Worm (Caenorhabditis elegans) whole organism, young adult: ENCODE measurements around the gene fem-3.
"Not testable (repeated sequence)": the region's sequence is repeated elsewhere in the genome, so short reads cannot be mapped to it uniquely, and the experiment has no call there.

Experiments
- B0336.3 ChIP-seq: fragments of 200-800 bp; sonication (Bioruptor generic); IDR thresholded peaks from 2 replicates; pipeline ENCODE4 v1.3.6; 2022; ENCODE audit warnings: missing genetic modification characterization, missing compliant biosample characterization
- D2030.7 ChIP-seq: fragments of 200-800 bp; sonication (Bioruptor generic); IDR thresholded peaks from 2 replicates; pipeline ENCODE4 v1.3.6; 2022; ENCODE audit warnings: missing genetic modification reagents, missing genetic modification characterization, missing compliant biosample characterization
- F33H1.4 ChIP-seq: fragments of 200-800 bp; sonication (Bioruptor generic); IDR thresholded peaks from 2 replicates; pipeline ENCODE4 v1.3.6; 2022; ENCODE audit warnings: missing genetic modification reagents, missing genetic modification characterization, missing compliant biosample characterization
- F49E8.2 ChIP-seq: sonication (generic microtip); optimal IDR thresholded peaks from 3 replicates; lab custom pipeline; 2017; ENCODE audit warnings: missing genetic modification characterization, mild to moderate bottlenecking, missing compliant biosample characterization, antibody characterized with exemption, moderate library complexity; ENCODE audit not compliant: insufficient read depth
- Y79H2A.3 ChIP-seq: fragments of 200-800 bp; sonication (Bioruptor generic); conservative IDR thresholded peaks from 2 replicates; pipeline ENCODE4 v1.3.6; 2022; ENCODE audit warnings: missing genetic modification reagents, missing genetic modification characterization, missing compliant biosample characterization
- Y95B8A.8 ChIP-seq: fragments of 200-800 bp; sonication (Bioruptor generic); IDR thresholded peaks from 2 replicates; pipeline ENCODE4 v1.3.6; 2022; ENCODE audit warnings: missing genetic modification reagents, missing genetic modification characterization, missing compliant biosample characterization
- attf-6 ChIP-seq: fragments of 200-800 bp; sonication (Bioruptor generic); IDR thresholded peaks from 2 replicates; pipeline ENCODE4 v1.3.6; 2022; ENCODE audit warnings: missing genetic modification reagents, missing genetic modification characterization, missing compliant biosample characterization
- cebp-1 ChIP-seq, 2 experiments: fragments of 200-800 bp in 1 of 2; sonication (Bioruptor generic) in 1 of 2; sonication (generic microtip) in 1 of 2; IDR thresholded peaks in 1 of 2; optimal IDR thresholded peaks in 1 of 2; 2 replicates each; pipeline versions ENCODE4 v1.3.6 to Lab custom; 2017 to 2022; ENCODE audit warnings: missing compliant biosample characterization in 2 of 2, missing genetic modification characterization in 2 of 2, mild to moderate bottlenecking in 1 of 2, missing genetic modification reagents in 1 of 2, moderate library complexity in 1 of 2
- ceh-91 ChIP-seq: fragments of 200-800 bp; sonication (Bioruptor generic); IDR thresholded peaks from 2 replicates; pipeline ENCODE4 v1.3.6; 2022; ENCODE audit warnings: missing genetic modification reagents, missing genetic modification characterization, missing compliant biosample characterization
- dox-1 ChIP-seq: fragments of 200-800 bp; sonication (Bioruptor generic); IDR thresholded peaks from 2 replicates; pipeline ENCODE4 v1.3.6; 2022; ENCODE audit warnings: missing genetic modification reagents, missing genetic modification characterization, missing compliant biosample characterization
- efl-1 ChIP-seq: fragments of 150-350 bp; optimal IDR thresholded peaks from 2 replicates; lab custom pipeline; 2014; ENCODE audit warnings: missing biosample characterization, missing genetic modification reagents, missing genetic modification characterization
- egrh-3 ChIP-seq: fragments of 200-800 bp; sonication (Bioruptor generic); IDR thresholded peaks from 2 replicates; pipeline ENCODE4 v1.3.6; 2022; ENCODE audit warnings: missing genetic modification reagents, missing genetic modification characterization, missing compliant biosample characterization
- ets-4 ChIP-seq: fragments of 200-800 bp; sonication (Bioruptor generic); optimal IDR thresholded peaks from 2 replicates; lab custom pipeline; 2018; ENCODE audit warnings: mild to moderate bottlenecking, missing genetic modification characterization, missing compliant biosample characterization
- hmg-1.2 ChIP-seq: fragments of 200-800 bp; sonication (Bioruptor generic); IDR thresholded peaks from 2 replicates; pipeline ENCODE4 v1.3.6; 2022; ENCODE audit warnings: missing genetic modification reagents, missing genetic modification characterization, missing compliant biosample characterization
- hmg-20 ChIP-seq: fragments of 200-800 bp; sonication (Bioruptor generic); IDR thresholded peaks from 2 replicates; pipeline ENCODE4 v1.3.6; 2022; ENCODE audit warnings: missing genetic modification reagents, missing genetic modification characterization, missing compliant biosample characterization
- hsf-1 ChIP-seq: fragments of 200-800 bp; sonication (Bioruptor generic); IDR thresholded peaks from 2 replicates; pipeline ENCODE4 v1.3.6; 2022; ENCODE audit warnings: missing genetic modification reagents, missing genetic modification characterization, missing compliant biosample characterization
- lin-54 ChIP-seq: fragments of 200-800 bp; sonication (Bioruptor generic); optimal IDR thresholded peaks from 2 replicates; lab custom pipeline; 2018; ENCODE audit warnings: mild to moderate bottlenecking, missing genetic modification characterization, missing compliant biosample characterization
- lsl-1 ChIP-seq: fragments of 200-800 bp; sonication (Bioruptor generic); optimal IDR thresholded peaks from 2 replicates; lab custom pipeline; 2018; ENCODE audit warnings: mild to moderate bottlenecking, missing genetic modification characterization, moderate library complexity, missing compliant biosample characterization
- madf-3 ChIP-seq: fragments of 200-800 bp; sonication (Bioruptor generic); IDR thresholded peaks from 2 replicates; pipeline ENCODE4 v1.3.6; 2022; ENCODE audit warnings: missing genetic modification reagents, missing genetic modification characterization, missing compliant biosample characterization
- madf-6 ChIP-seq: fragments of 200-800 bp; sonication (Bioruptor generic); IDR thresholded peaks from 2 replicates; pipeline ENCODE4 v1.3.6; 2022; ENCODE audit warnings: missing genetic modification reagents, missing genetic modification characterization, missing compliant biosample characterization
- nfyb-1 ChIP-seq: fragments of 200-800 bp; sonication (Bioruptor generic); IDR thresholded peaks from 2 replicates; pipeline ENCODE4 v1.3.6; 2022; ENCODE audit warnings: missing genetic modification reagents, missing genetic modification characterization, missing compliant biosample characterization
- nhr-179 ChIP-seq: sonication (generic microtip); optimal IDR thresholded peaks from 2 replicates; lab custom pipeline; 2016; ENCODE audit warnings: mild to moderate bottlenecking, missing genetic modification characterization, missing compliant biosample characterization
- pbrm-1 ChIP-seq: fragments of 200-800 bp; sonication (Bioruptor generic); IDR thresholded peaks from 2 replicates; pipeline ENCODE4 v1.3.6; 2022; ENCODE audit warnings: missing genetic modification reagents, missing genetic modification characterization, missing compliant biosample characterization
- rcor-1 ChIP-seq: fragments of 200-800 bp; sonication (Bioruptor generic); IDR thresholded peaks from 2 replicates; pipeline ENCODE4 v1.3.6; 2022; ENCODE audit warnings: missing genetic modification reagents, missing genetic modification characterization, missing compliant biosample characterization
- rpc-1 ChIP-seq, 2 experiments: fragments of 150-350 bp in 1 of 2; sonication (generic microtip) in 1 of 2; optimal IDR thresholded peaks; 2 replicates each; lab custom pipeline; 2014 to 2018; ENCODE audit warnings: missing biosample characterization in 1 of 2, missing genetic modification characterization in 1 of 2, missing genetic modification reagents in 1 of 2, missing genotype in 1 of 2
- snpc-1.1 ChIP-seq: sonication (generic microtip); optimal IDR thresholded peaks from 2 replicates; lab custom pipeline; 2017; ENCODE audit warnings: missing genetic modification characterization, mild to moderate bottlenecking, missing compliant biosample characterization, antibody characterized with exemption, moderate library complexity, missing genotype, missing genetic modification reagents; ENCODE audit not compliant: insufficient read depth
- snpc-4 ChIP-seq, 5 experiments: fragments of 150-350 bp in 1 of 5; sonication (generic microtip) in 4 of 5; optimal IDR thresholded peaks; 2 replicates each; lab custom pipeline; 2014 to 2018; ENCODE audit warnings: missing genetic modification characterization in 5 of 5, missing biosample characterization in 3 of 5, antibody characterized with exemption in 2 of 5, mild to moderate bottlenecking in 2 of 5, missing compliant biosample characterization in 2 of 5, missing genotype in 2 of 5, moderate library complexity in 2 of 5, missing genetic modification reagents in 1 of 5
- tbp1 ChIP-seq: fragments of 200-800 bp; sonication (Bioruptor generic); optimal IDR thresholded peaks from 2 replicates; lab custom pipeline; 2018; ENCODE audit warnings: mild to moderate bottlenecking, missing genetic modification characterization, missing compliant biosample characterization
- ztf-28 ChIP-seq: fragments of 200-800 bp; sonication (Bioruptor generic); IDR thresholded peaks from 2 replicates; pipeline ENCODE4 v1.3.6; 2022; ENCODE audit warnings: missing genetic modification reagents, missing genetic modification characterization, missing compliant biosample characterization

Gene fem-3

DNA sequence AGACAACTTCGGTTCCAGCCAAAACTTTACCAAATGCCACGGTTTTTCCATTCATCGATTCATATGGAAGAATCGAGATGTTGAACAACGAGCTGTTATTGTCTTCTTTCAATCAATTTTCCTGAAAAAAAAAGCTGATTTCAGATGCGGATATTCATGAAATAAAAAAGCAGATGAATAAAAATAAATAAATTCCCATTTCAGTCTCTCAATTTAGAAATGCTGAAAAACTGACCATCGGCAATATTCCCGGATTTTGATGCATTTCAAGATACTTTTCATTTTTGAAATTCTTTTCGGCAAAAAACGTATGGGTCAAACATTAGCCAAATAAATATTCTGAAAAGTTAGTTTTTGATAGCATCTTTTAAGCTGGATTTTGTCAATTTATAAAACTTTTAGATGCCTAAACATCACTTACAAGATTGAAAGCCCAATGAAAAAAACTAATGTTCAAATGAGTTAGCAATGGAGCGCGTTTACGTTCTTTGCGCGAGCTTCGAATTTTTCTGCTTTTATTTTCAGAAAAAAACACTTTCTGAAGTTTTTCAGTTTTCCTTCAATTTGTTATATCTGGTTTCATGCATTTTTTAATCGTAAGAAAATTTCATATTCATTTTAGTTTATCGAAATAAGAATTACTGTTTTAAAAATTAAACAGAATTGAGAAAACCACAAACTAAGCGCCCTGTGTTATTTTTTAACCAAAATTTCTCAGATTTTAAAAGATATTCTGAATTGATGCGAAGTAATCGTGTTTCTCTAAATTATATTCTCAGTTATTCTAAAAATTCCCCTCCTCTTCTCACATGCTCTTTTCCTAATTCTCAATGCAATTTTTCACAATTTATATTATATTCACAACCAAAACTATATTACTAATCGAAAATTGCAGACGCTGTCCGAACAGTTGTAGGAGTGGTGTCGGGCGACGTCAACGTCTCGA lies at the start of gene fem-3, which contains the start of gene C01F6.14:
Gene fem-3 (plus strand): TSS at position 896 of the 946 bp plus-strand sequence.
Gene C01F6.14 (minus strand): TSS at position 51 of the 946 bp plus-strand sequence.
- TF ChIP-seq nhr-179 (tag; lab: Kevin White, UChicago) = no peak

- TF ChIP-seq cebp-1 (GFP tag; IDR thresholded peaks at IDR 0.05; lab: Robert Waterston, UW) (no peak), cebp-1 (tag; optimal IDR thresholded peaks at IDR 0.05; lab: Kevin White, UChicago) (peak; percentile 25), ets-4 (GFP tag; lab: Kevin White, UChicago) (no peak)
Observed at ce11 chrIV:9063518-9063917, 41.2 kb upstream of the fem-3 start.

DNA sequence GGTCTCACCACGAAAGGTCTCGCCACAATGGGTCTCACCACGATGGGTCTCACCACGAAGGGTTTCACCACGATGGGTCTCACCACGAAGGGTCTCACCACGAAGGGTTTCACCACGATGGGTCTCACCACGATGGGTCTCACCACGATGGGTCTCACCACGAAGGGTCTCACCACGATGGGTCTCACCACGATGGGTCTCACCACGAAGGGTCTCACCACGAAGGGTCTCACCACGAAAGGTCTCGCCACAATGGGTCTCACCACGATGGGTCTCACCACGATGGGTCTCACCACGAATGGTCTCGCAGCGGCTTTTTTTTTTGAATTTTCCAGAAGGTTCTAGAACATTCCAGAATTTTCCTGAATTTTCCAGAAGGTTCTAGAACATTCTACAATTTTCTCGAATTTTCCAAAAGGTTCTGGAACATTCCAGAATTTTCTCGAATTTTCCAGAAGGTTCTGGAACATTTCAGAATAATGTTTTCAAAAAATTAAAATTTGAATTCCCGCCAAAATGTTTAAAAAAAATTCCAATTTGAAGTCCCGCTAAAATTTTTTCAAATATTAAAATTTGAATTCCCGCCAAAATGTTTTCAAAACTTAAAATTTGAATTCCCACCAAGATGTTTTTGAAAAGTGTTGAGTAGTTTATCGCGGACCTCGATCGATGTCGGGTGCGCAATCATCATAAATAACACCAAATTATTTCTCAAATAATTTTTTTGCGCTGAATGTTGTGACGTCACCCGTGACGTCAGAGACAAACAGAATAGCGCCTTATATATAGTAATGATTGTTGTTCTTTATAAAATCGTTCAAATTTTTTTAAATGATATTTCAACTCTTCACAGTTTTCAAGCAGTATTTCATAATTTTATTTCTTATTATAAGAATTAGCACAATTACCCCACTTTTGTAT lies 37.2 kb upstream of the fem-3 start:
- TF ChIP-seq egrh-3 (GFP tag; lab: Robert Waterston, UW) (peak; percentile 17; the same call in 1 of the 2 replicates), efl-1 (GFP tag; lab: Kevin White, UChicago) (peak; percentile 20), hsf-1 (peak; percentile 98), Y95B8A.8 (0 out of 2 replicates have a peak, but pooled peaks have one; percentile 55), nfyb-1 (GFP tag; lab: Robert Waterston, UW) (0 out of 2 replicates have a peak, but pooled peaks have one; percentile 20), madf-3 (GFP tag; lab: Robert Waterston, UW) (0 out of 2 replicates have a peak, but pooled peaks have one; percentile 14), rpc-1 (optimal IDR thresholded peaks at IDR 0.05; lab: Kevin White, UChicago) (peak; percentile 27), rcor-1 (peak; percentile 19; the same call in 1 of the 2 replicates), dox-1 (GFP tag; lab: Robert Waterston, UW) (peak; percentile 70), F49E8.2 (tag; lab: Kevin White, UChicago) (peak; percentile 7), pbrm-1 (GFP tag; lab: Robert Waterston, UW) (peak; percentile 91), F33H1.4 (GFP tag; lab: Robert Waterston, UW) (peak; percentile 68), snpc-1.1 (peak; percentile 55), lsl-1 (peak; percentile 26), lin-54 (GFP tag; lab: Kevin White, UChicago) (peak; percentile 74), snpc-4 (tag; optimal IDR thresholded peaks at IDR 0.05; lab: Kevin White, UChicago) (peak in 3 of 4 experiments; percentile 51 to 88 (median 61)), madf-6 (GFP tag; lab: Robert Waterston, UW) (peak; percentile 49), attf-6 (GFP tag; lab: Robert Waterston, UW) (peak; percentile 92), Y79H2A.3 (GFP tag; lab: Robert Waterston, UW) (0 out of 2 replicates have a peak, but pooled peaks have one; percentile 9), tbp1 (GFP tag; lab: Kevin White, UChicago) (peak; percentile 15), B0336.3 (GFP tag; lab: Robert Waterston, UW) (0 out of 2 replicates have a peak, but pooled peaks have one; percentile 26), D2030.7 (GFP tag; lab: Robert Waterston, UW) (peak; percentile 51), ceh-91 (GFP tag; lab: Robert Waterston, UW) (0 out of 2 replicates have a peak, but pooled peaks have one; percentile 14), ztf-28 (GFP tag; lab: Robert Waterston, UW) (peak; percentile 13; the same call in 1 of the 2 replicates), hmg-20 (0 out of 2 replicates have a peak, but pooled peaks have one; percentile 6), hmg-1.2 (GFP tag; lab: Robert Waterston, UW) (peak; percentile 65)
- not testable (repeated sequence) for TF ChIP-seq rpc-1 (tag; optimal IDR thresholded peaks at IDR 0.05; lab: Kevin White, UChicago); snpc-4 (GFP tag; optimal IDR thresholded peaks at IDR 0.05; lab: Kevin White, UChicago)
